Worm (Caenorhabditis elegans) whole organism, L1 larva: Measurements from ENCODE around the gene mogs-1.
A peak's percentile ranks its signal among the peaks of the same experiment; 100 is the strongest.

ENCODE experiments used
- C34B4.2 ChIP-seq: sonication (generic microtip); optimal IDR thresholded peaks from 2 replicates; lab custom pipeline; 2017; ENCODE audit warnings: mild to moderate bottlenecking, missing genetic modification characterization, missing compliant biosample characterization
- alr-1 ChIP-seq: fragments of 200-800 bp; sonication (Bioruptor generic); optimal IDR thresholded peaks from 2 replicates; lab custom pipeline; 2018; ENCODE audit warnings: borderline replicate concordance, mild to moderate bottlenecking, missing genetic modification characterization, missing compliant biosample characterization
- aly-2 ChIP-seq: fragments of 150-350 bp; optimal IDR thresholded peaks from 2 replicates; lab custom pipeline; 2014; ENCODE audit warnings: missing biosample characterization, missing genetic modification characterization
- ceh-82 ChIP-seq, 3 experiments: fragments of 150-350 bp in 1 of 3; sonication (generic microtip) in 2 of 3; optimal IDR thresholded peaks; 2 replicates each; lab custom pipeline; 2014 to 2017; ENCODE audit warnings: missing biosample characterization in 3 of 3, missing genetic modification characterization in 3 of 3
- ceh-88 ChIP-seq: fragments of 200-800 bp; sonication (Bioruptor generic); IDR thresholded peaks from 2 replicates; pipeline ENCODE4 v1.3.6; 2022; ENCODE audit warnings: missing genetic modification characterization, missing compliant biosample characterization
- efl-1 ChIP-seq, 4 experiments: fragments of 150-350 bp; optimal IDR thresholded peaks in 3 of 4; peaks in 1 of 4; 1 replicate in 1 of 4; 2 replicates in 3 of 4; lab custom pipeline; 2014; ENCODE audit warnings: missing biosample characterization in 2 of 4, missing genetic modification characterization in 2 of 4, missing genetic modification reagents in 2 of 4
- egl-27 ChIP-seq, 2 experiments: fragments of 150-350 bp in 1 of 2; sonication (generic microtip); optimal IDR thresholded peaks; 3 replicates each; lab custom pipeline; 2017 to 2018; ENCODE audit warnings: missing biosample characterization in 2 of 2, missing genetic modification characterization in 2 of 2, missing genetic modification reagents in 2 of 2
- elt-2 ChIP-seq: sonication (generic microtip); optimal IDR thresholded peaks from 2 replicates; lab custom pipeline; 2016; ENCODE audit warnings: missing genetic modification characterization, mild to moderate bottlenecking, inconsistent platforms, missing compliant biosample characterization, missing genetic modification reagents
- elt-3 ChIP-seq, 6 experiments: fragments of 150-350 bp in 1 of 6; sonication (generic microtip); optimal IDR thresholded peaks; 2 replicates each; lab custom pipeline; 2017 to 2018; ENCODE audit warnings: missing biosample characterization in 6 of 6, missing genetic modification characterization in 6 of 6, inconsistent platforms in 1 of 6
- fkh-4 ChIP-seq: sonication (generic microtip); optimal IDR thresholded peaks from 2 replicates; lab custom pipeline; 2016; ENCODE audit warnings: missing compliant biosample characterization, missing genetic modification characterization, borderline replicate concordance
- fkh-8 ChIP-seq: sonication (generic microtip); optimal IDR thresholded peaks from 2 replicates; lab custom pipeline; 2016; ENCODE audit warnings: mild to moderate bottlenecking, missing genetic modification characterization, missing compliant biosample characterization
- fos-1 ChIP-seq: fragments of 150-350 bp; optimal IDR thresholded peaks from 2 replicates; lab custom pipeline; 2014; ENCODE audit warnings: missing biosample characterization, missing genetic modification characterization
- hpl-2 ChIP-seq: fragments of 150-350 bp; optimal IDR thresholded peaks from 2 replicates; lab custom pipeline; 2014; ENCODE audit warnings: missing biosample characterization, missing genetic modification reagents, missing genetic modification characterization
- irx-1 ChIP-seq: sonication (generic microtip); optimal IDR thresholded peaks from 2 replicates; lab custom pipeline; 2016; ENCODE audit warnings: missing genetic modification characterization, missing compliant biosample characterization
- jun-1 ChIP-seq: fragments of 150-350 bp; optimal IDR thresholded peaks from 2 replicates; lab custom pipeline; 2014; ENCODE audit warnings: missing biosample characterization, missing genetic modification reagents, missing genetic modification characterization
- lin-13 ChIP-seq: fragments of 150-350 bp; optimal IDR thresholded peaks from 2 replicates; lab custom pipeline; 2014; ENCODE audit warnings: missing biosample characterization, missing genetic modification reagents, missing genetic modification characterization
- lin-14 ChIP-seq: fragments of 200-800 bp; sonication (Bioruptor generic); optimal IDR thresholded peaks from 2 replicates; lab custom pipeline; 2018; ENCODE audit warnings: mild to moderate bottlenecking, missing genetic modification characterization, moderate library complexity, missing compliant biosample characterization
- lin-35 ChIP-seq, 2 experiments: fragments of 150-350 bp; optimal IDR thresholded peaks; 2 replicates each; lab custom pipeline; 2014; ENCODE audit warnings: missing biosample characterization in 2 of 2, missing genetic modification characterization in 2 of 2, missing genetic modification reagents in 2 of 2
- lin-39 ChIP-seq: fragments of 150-350 bp; optimal IDR thresholded peaks from 2 replicates; lab custom pipeline; 2014; ENCODE audit warnings: missing biosample characterization, missing genetic modification reagents, missing genetic modification characterization
- lsy-2 ChIP-seq, 2 experiments: fragments of 150-350 bp; optimal IDR thresholded peaks; 2 replicates each; lab custom pipeline; 2014; ENCODE audit warnings: missing biosample characterization in 2 of 2, missing genetic modification characterization in 2 of 2
- mab-9 ChIP-seq: fragments of 200-800 bp; sonication (Bioruptor generic); IDR thresholded peaks from 2 replicates; pipeline ENCODE4 v1.3.6; 2022; ENCODE audit warnings: missing genetic modification reagents, missing genetic modification characterization, missing compliant biosample characterization
- mdl-1 ChIP-seq, 2 experiments: fragments of 150-350 bp; optimal IDR thresholded peaks; 2 replicates each; lab custom pipeline; 2014 to 2017; ENCODE audit warnings: missing biosample characterization in 2 of 2, missing genetic modification characterization in 2 of 2, inconsistent platforms in 1 of 2
- mef-2 ChIP-seq: fragments of 150-350 bp; optimal IDR thresholded peaks from 2 replicates; lab custom pipeline; 2014; ENCODE audit warnings: missing biosample characterization, missing genetic modification characterization
- nhr-11 ChIP-seq: fragments of 150-350 bp; optimal IDR thresholded peaks from 2 replicates; lab custom pipeline; 2014; ENCODE audit warnings: missing biosample characterization, missing genetic modification characterization
- nhr-12 ChIP-seq: sonication (generic microtip); optimal IDR thresholded peaks from 2 replicates; lab custom pipeline; 2017; ENCODE audit warnings: missing biosample characterization, missing genetic modification characterization
- nhr-71 ChIP-seq: sonication (generic microtip); optimal IDR thresholded peaks from 2 replicates; lab custom pipeline; 2016; ENCODE audit warnings: mild to moderate bottlenecking, missing genetic modification characterization, moderate library complexity, missing compliant biosample characterization
- nhr-76 ChIP-seq: sonication (generic microtip); optimal IDR thresholded peaks from 2 replicates; lab custom pipeline; 2017; ENCODE audit warnings: missing biosample characterization, missing genetic modification characterization
- nhr-77 ChIP-seq: fragments of 150-350 bp; optimal IDR thresholded peaks from 2 replicates; lab custom pipeline; 2014; ENCODE audit warnings: missing biosample characterization, missing genetic modification characterization
- nhr-90 ChIP-seq: sonication (generic microtip); optimal IDR thresholded peaks from 2 replicates; lab custom pipeline; 2016; ENCODE audit warnings: mild to moderate bottlenecking, missing genetic modification characterization, missing compliant biosample characterization; ENCODE audit not compliant: poor library complexity
- pag-3 ChIP-seq: sonication (generic microtip); optimal IDR thresholded peaks from 2 replicates; lab custom pipeline; 2017; ENCODE audit warnings: missing genetic modification characterization, mild to moderate bottlenecking, missing compliant biosample characterization, antibody characterized with exemption, borderline replicate concordance; ENCODE audit not compliant: insufficient read depth
- pqm-1 ChIP-seq: sonication (generic microtip); optimal IDR thresholded peaks from 3 replicates; lab custom pipeline; 2017; ENCODE audit warnings: missing biosample characterization, missing genetic modification characterization
- sup-37 ChIP-seq: fragments of 200-800 bp; sonication (Bioruptor generic); optimal IDR thresholded peaks from 2 replicates; lab custom pipeline; 2018; ENCODE audit warnings: mild to moderate bottlenecking, missing genetic modification characterization, missing compliant biosample characterization
- tbx-2 ChIP-seq: sonication (generic microtip); optimal IDR thresholded peaks from 2 replicates; lab custom pipeline; 2016; ENCODE audit warnings: missing genetic modification characterization, missing compliant biosample characterization
- unc-130 ChIP-seq: fragments of 150-350 bp; optimal IDR thresholded peaks from 2 replicates; lab custom pipeline; 2017; ENCODE audit warnings: missing biosample characterization, missing genetic modification characterization, inconsistent platforms
- unc-30 ChIP-seq: sonication (generic microtip); optimal IDR thresholded peaks from 2 replicates; lab custom pipeline; 2017; ENCODE audit warnings: missing biosample characterization, missing genetic modification characterization
- unc-62 ChIP-seq: fragments of 150-350 bp; optimal IDR thresholded peaks from 2 replicates; lab custom pipeline; 2014; ENCODE audit warnings: missing biosample characterization, missing genetic modification reagents, missing genetic modification characterization
- unc-98 ChIP-seq: fragments of 200-800 bp; sonication (Bioruptor generic); IDR thresholded peaks from 2 replicates; pipeline ENCODE4 v1.3.6; 2022; ENCODE audit warnings: missing genetic modification characterization, missing compliant biosample characterization
- xbp-1 ChIP-seq: sonication (generic microtip); optimal IDR thresholded peaks from 2 replicates; lab custom pipeline; 2016; ENCODE audit warnings: missing genetic modification characterization, missing compliant biosample characterization
- zip-4 ChIP-seq: fragments of 200-800 bp; sonication (Bioruptor generic); optimal IDR thresholded peaks from 2 replicates; lab custom pipeline; 2018; ENCODE audit warnings: mild to moderate bottlenecking, missing genetic modification characterization, moderate library complexity, missing compliant biosample characterization
- ztf-11 ChIP-seq, 2 experiments: sonication (generic microtip); optimal IDR thresholded peaks; 2 replicates each; lab custom pipeline; 2016 to 2017; ENCODE audit warnings: missing genetic modification characterization in 2 of 2, missing biosample characterization in 1 of 2, missing compliant biosample characterization in 1 of 2

mogs-1 gene

ce11 chrIV:11036222-11036621, 14.5 kb upstream of the mogs-1 start, which contains the start of gene fkb-1 (continued):
- TF ChIP-seq lin-39 (tag; lab: Kevin White, UChicago) (peak; percentile 54), ceh-82 (tag; optimal IDR thresholded peaks at IDR 0.05; lab: Kevin White, UChicago) (peak; percentile 39 to 67 (median 60)), fos-1 (peak; percentile 27), jun-1 (peak; percentile 30), nhr-90 (tag; lab: Kevin White, UChicago) (peak; percentile 55), ceh-88 (GFP tag; lab: Robert Waterston, UW) (peak; percentile 25; the same call in 1 of the 2 replicates), tbx-2 (peak; percentile 76), elt-3 (tag; optimal IDR thresholded peaks at IDR 0.05; lab: Kevin White, UChicago) (peak in 1 of 6 experiments; percentile 45), nhr-76 (tag; lab: Kevin White, UChicago) (no peak), nhr-71 (tag; lab: Kevin White, UChicago) (peak; percentile 82), mef-2 (tag; lab: Kevin White, UChicago) (no peak), pag-3 (tag; lab: Kevin White, UChicago) (no peak), unc-130 (tag; lab: Kevin White, UChicago) (peak; percentile 42), nhr-77 (tag; lab: Kevin White, UChicago) (peak; percentile 39), nhr-11 (peak; percentile 45), alr-1 (tag; lab: Kevin White, UChicago) (no peak), lin-35 (GFP tag; optimal IDR thresholded peaks at IDR 0.05; lab: Kevin White, UChicago) (peak; percentile 79), fkh-8 (tag; lab: Kevin White, UChicago) (peak; percentile 58), egl-27 (tag; optimal IDR thresholded peaks at IDR 0.05; lab: Kevin White, UChicago) (no peak), unc-98 (GFP tag; lab: Robert Waterston, UW) (no peak), xbp-1 (tag; lab: Kevin White, UChicago) (peak; percentile 94)

- TF ChIP-seq efl-1 (optimal IDR thresholded peaks at IDR 0.05; lab: Kevin White, UChicago) = no peak
- TF ChIP-seq efl-1 (GFP tag; optimal IDR thresholded peaks at IDR 0.05 in 1 of 2; lab: Kevin White, UChicago) = peak in 1 of 2 experiments; percentile 78
- no peak for TF ChIP-seq elt-3 (tag; optimal IDR thresholded peaks at IDR 0.05; lab: Kevin White, UChicago)
- TF ChIP-seq, all 84 proteins: peak for 1
Observed at ce11 chrIV:11032288-11032687, 10.6 kb upstream of the mogs-1 start, which contains the start of gene hrg-6. Gene hrg-6 (plus strand): TSS chrIV:11032588.

DNA sequence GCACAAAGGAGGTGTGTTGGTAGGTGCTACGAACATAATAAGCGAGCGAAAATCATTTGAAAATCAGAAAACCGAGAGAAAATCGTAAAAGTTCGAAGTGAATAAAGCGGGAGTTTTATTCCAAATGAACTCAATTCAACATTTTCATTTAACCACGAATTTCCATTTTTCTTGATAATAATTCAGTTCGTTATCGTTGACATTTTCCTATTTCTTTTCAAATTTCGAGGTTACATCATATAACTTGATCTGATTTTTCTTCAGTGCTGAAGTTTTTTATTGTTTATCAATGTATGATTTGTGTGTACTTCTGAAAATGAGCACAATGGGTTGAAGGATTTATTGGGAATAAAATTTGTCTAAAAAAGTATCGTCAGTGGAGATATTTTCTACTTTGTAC, 9.9 kb upstream of the mogs-1 start:
- no peak for TF ChIP-seq lin-13 (GFP tag; lab: Kevin White, UChicago)
- no peak for TF ChIP-seq sup-37 (GFP tag; lab: Kevin White, UChicago)
- no peak for TF ChIP-seq aly-2 (tag; lab: Kevin White, UChicago)
- no peak for TF ChIP-seq hpl-2 (GFP tag; lab: Kevin White, UChicago)
- no peak for TF ChIP-seq mab-9
- no peak for TF ChIP-seq nhr-12 (tag; lab: Kevin White, UChicago)
- no peak for TF ChIP-seq irx-1 (tag; lab: Kevin White, UChicago)
- peak; percentile 71 for TF ChIP-seq elt-2 (tag; lab: Kevin White, UChicago)
- TF ChIP-seq, all 84 proteins: peak for 1

DNA sequence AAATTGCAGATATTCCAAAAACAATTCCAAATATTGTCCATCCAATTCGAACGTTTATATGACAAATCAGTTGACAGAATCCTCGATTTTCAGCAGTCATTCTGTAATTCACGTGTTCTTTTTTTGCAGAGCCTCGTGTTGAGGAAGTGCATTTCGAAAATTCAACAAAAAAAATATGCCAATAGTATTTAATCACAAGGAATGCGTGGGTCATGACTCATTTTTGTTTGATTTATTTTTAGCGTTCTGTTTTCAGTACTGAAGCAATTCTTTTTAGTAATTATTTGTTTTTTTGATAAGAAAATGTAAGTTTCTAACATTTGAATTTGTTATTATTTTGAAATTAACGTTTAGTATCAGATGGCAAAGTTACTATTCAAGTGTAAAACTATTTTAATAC, 9.2 kb upstream of the mogs-1 start, which contains the start of gene hrg-4:
TSS of gene hrg-4 (minus strand) at position 101 of the 400 bp plus-strand sequence.
- TF ChIP-seq pqm-1 (no peak), nhr-71 (tag; lab: Kevin White, UChicago) (no peak), ceh-82 (tag; optimal IDR thresholded peaks at IDR 0.05; lab: Kevin White, UChicago) (no peak), ztf-11 (tag; optimal IDR thresholded peaks at IDR 0.05; lab: Kevin White, UChicago) (no peak), zip-4 (GFP tag; lab: Kevin White, UChicago) (no peak)

DNA sequence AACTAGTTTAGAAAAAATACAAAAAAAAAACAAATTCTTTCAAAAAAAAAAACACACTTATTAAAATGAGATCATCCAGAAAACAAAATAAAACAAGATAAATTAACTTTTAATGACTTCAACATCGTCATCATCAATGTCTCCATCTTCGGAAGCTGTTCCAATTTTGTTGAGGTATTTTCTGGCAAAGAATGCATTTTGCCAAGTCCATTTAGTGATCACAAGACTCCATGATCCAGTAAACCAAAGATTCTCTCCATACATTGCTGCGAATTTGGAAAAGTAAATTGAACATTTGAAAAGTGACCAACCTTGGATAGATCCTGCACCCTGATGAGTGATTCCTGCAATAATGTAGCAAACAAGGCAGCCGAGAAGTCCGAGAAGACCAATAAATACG, 8.4 kb upstream of the mogs-1 start:
- TF ChIP-seq nhr-76 (tag; lab: Kevin White, UChicago) = no peak
- no peak for TF ChIP-seq C34B4.2
- TF ChIP-seq nhr-90 (tag; lab: Kevin White, UChicago) = no peak
- no peak for TF ChIP-seq unc-62
- no peak for TF ChIP-seq fkh-4
- no peak for TF ChIP-seq lsy-2 (tag; optimal IDR thresholded peaks at IDR 0.05; lab: Kevin White, UChicago)
- TF ChIP-seq mdl-1 (tag; optimal IDR thresholded peaks at IDR 0.05; lab: Kevin White, UChicago) = no peak
- TF ChIP-seq mef-2 (tag; lab: Kevin White, UChicago) = no peak
- TF ChIP-seq lin-14 = no peak
- TF ChIP-seq unc-30 (tag; lab: Kevin White, UChicago) = no peak
